Fruit fly (Drosophila melanogaster) whole organism, embryonic: ENCODE data around the gene mio.

ENCODE experiments used
- Atf6 ChIP-seq: fragments of 200-800 bp; sonication (Bioruptor generic); IDR thresholded peaks from 2 replicates; pipeline ENCODE4 v1.3.6; 2022; ENCODE audit warnings: missing biosample characterization, missing genetic modification characterization
- Bteb2 ChIP-seq: fragments of 200-800 bp; sonication (Bioruptor generic); optimal IDR thresholded peaks from 2 replicates; lab custom pipeline; 2016; ENCODE audit warnings: missing biosample characterization, missing genetic modification characterization
- CG11093 ChIP-seq: fragments of 200-800 bp; sonication (Bioruptor generic); IDR thresholded peaks from 3 replicates; pipeline ENCODE4 v1.3.6; 2022; ENCODE audit warnings: missing biosample characterization, missing genetic modification characterization
- CG11560 ChIP-seq: fragments of 200-800 bp; sonication (Bioruptor generic); IDR thresholded peaks from 3 replicates; pipeline ENCODE4 v1.3.6; 2022; ENCODE audit warnings: missing biosample characterization, missing genetic modification characterization
- CG11696 ChIP-seq: fragments of 200-800 bp; sonication (Bioruptor generic); IDR thresholded peaks from 2 replicates; pipeline ENCODE4 v1.3.6; 2022; ENCODE audit warnings: missing biosample characterization, missing genetic modification characterization
- CG12219 ChIP-seq: fragments of 200-800 bp; sonication (Bioruptor generic); optimal IDR thresholded peaks from 3 replicates; lab custom pipeline; 2018; ENCODE audit warnings: missing biosample characterization, mild to moderate bottlenecking, missing genetic modification characterization
- CG12299 ChIP-seq: fragments of 200-800 bp; sonication (Bioruptor generic); optimal IDR thresholded peaks from 2 replicates; lab custom pipeline; 2018; ENCODE audit warnings: missing biosample characterization, mild to moderate bottlenecking, missing genetic modification characterization
- CG1233 ChIP-seq: fragments of 200-800 bp; sonication (Bioruptor generic); optimal IDR thresholded peaks from 4 replicates; lab custom pipeline; 2018; ENCODE audit warnings: missing biosample characterization, mild to moderate bottlenecking, missing genetic modification characterization
- CG14667 ChIP-seq: fragments of 200-800 bp; sonication (Bioruptor generic); IDR thresholded peaks from 2 replicates; pipeline ENCODE4 v1.3.6; 2022; ENCODE audit warnings: missing biosample characterization, missing genetic modification characterization
- CG15269 ChIP-seq: fragments of 200-800 bp; sonication (Bioruptor generic); optimal IDR thresholded peaks from 2 replicates; lab custom pipeline; 2018; ENCODE audit warnings: missing biosample characterization, mild to moderate bottlenecking, missing genetic modification characterization, moderate library complexity
- CG17328 ChIP-seq: fragments of 200-800 bp; sonication (Bioruptor generic); IDR thresholded peaks from 2 replicates; pipeline ENCODE4 v1.3.6; 2022; ENCODE audit warnings: missing biosample characterization, missing genetic modification characterization
- CG17359 ChIP-seq: fragments of 200-800 bp; sonication (Bioruptor generic); optimal IDR thresholded peaks from 3 replicates; lab custom pipeline; 2018; ENCODE audit warnings: missing biosample characterization, mild to moderate bottlenecking, missing genetic modification characterization, moderate library complexity
- CG1792 ChIP-seq: fragments of 200-800 bp; sonication (Bioruptor generic); optimal IDR thresholded peaks from 2 replicates; lab custom pipeline; 2016; ENCODE audit warnings: missing biosample characterization, missing genetic modification characterization
- CG18476 ChIP-seq: fragments of 200-800 bp; sonication (Bioruptor generic); optimal IDR thresholded peaks from 2 replicates; lab custom pipeline; 2016; ENCODE audit warnings: missing biosample characterization, mild to moderate bottlenecking, missing genetic modification characterization
- CG3726 ChIP-seq: fragments of 200-800 bp; sonication (Bioruptor generic); IDR thresholded peaks from 3 replicates; pipeline ENCODE4, ENCODE4 v1.3.6; 2022; ENCODE audit warnings: missing biosample characterization, missing genetic modification characterization
- CG42726 ChIP-seq: fragments of 200-800 bp; sonication (Bioruptor generic); IDR thresholded peaks from 2 replicates; pipeline ENCODE4 v1.3.6; 2022; ENCODE audit warnings: missing biosample characterization, missing genetic modification characterization; ENCODE audit not compliant: partially characterized antibody
- CG4328 ChIP-seq: fragments of 200-800 bp; sonication (Bioruptor generic); optimal IDR thresholded peaks from 3 replicates; lab custom pipeline; 2017; ENCODE audit warnings: missing biosample characterization, missing genetic modification reagents, missing genetic modification characterization
- CG6175 ChIP-seq: fragments of 200-800 bp; sonication (Bioruptor generic); IDR thresholded peaks from 3 replicates; pipeline ENCODE4 v1.3.6; 2022; ENCODE audit warnings: missing biosample characterization, missing genetic modification characterization
- CG6791 ChIP-seq: fragments of 200-800 bp; sonication (Bioruptor generic); IDR thresholded peaks from 3 replicates; pipeline ENCODE4 v1.3.6; 2022; ENCODE audit warnings: missing biosample characterization, missing genetic modification characterization; ENCODE audit not compliant: partially characterized antibody
- CG6854 ChIP-seq: fragments of 200-800 bp; sonication (Bioruptor generic); optimal IDR thresholded peaks from 3 replicates; lab custom pipeline; 2017; ENCODE audit warnings: missing biosample characterization, mild to moderate bottlenecking, missing genetic modification characterization
- CG7372 ChIP-seq: fragments of 200-800 bp; sonication (Bioruptor generic); IDR thresholded peaks from 2 replicates; pipeline ENCODE4 v1.3.6; 2022; ENCODE audit warnings: missing biosample characterization, missing genetic modification characterization
- CG9797 ChIP-seq: fragments of 200-800 bp; sonication (Bioruptor generic); optimal IDR thresholded peaks from 3 replicates; lab custom pipeline; 2018; ENCODE audit warnings: missing biosample characterization, mild to moderate bottlenecking, missing genetic modification characterization
- Camta ChIP-seq: fragments of 200-800 bp; sonication (Bioruptor generic); optimal IDR thresholded peaks from 2 replicates; lab custom pipeline; 2016; ENCODE audit warnings: missing biosample characterization, missing genetic modification characterization
- Deaf1 ChIP-seq: fragments of 200-800 bp; optimal IDR thresholded peaks from 3 replicates; lab custom pipeline; 2019; ENCODE audit warnings: missing biosample characterization, mild to moderate bottlenecking, missing genetic modification characterization, moderate library complexity
- Dip3 ChIP-seq: fragments of 200-800 bp; sonication (Bioruptor generic); optimal IDR thresholded peaks from 3 replicates; lab custom pipeline; 2016; ENCODE audit warnings: missing biosample characterization, missing genetic modification characterization
- Fer1 ChIP-seq: fragments of 200-800 bp; sonication (Bioruptor generic); optimal IDR thresholded peaks from 2 replicates; lab custom pipeline; 2017; ENCODE audit warnings: missing biosample characterization, mild to moderate bottlenecking, missing genetic modification characterization
- Fer2 ChIP-seq: fragments of 200-800 bp; sonication (Bioruptor generic); optimal IDR thresholded peaks from 2 replicates; lab custom pipeline; 2018; ENCODE audit warnings: missing biosample characterization, mild to moderate bottlenecking, missing genetic modification characterization, moderate library complexity
- HmgZ ChIP-seq: fragments of 200-800 bp; sonication (Bioruptor generic); optimal IDR thresholded peaks from 2 replicates; lab custom pipeline; 2018; ENCODE audit warnings: missing biosample characterization, mild to moderate bottlenecking, missing genetic modification characterization
- Hmx ChIP-seq: fragments of 200-800 bp; sonication (Bioruptor generic); optimal IDR thresholded peaks from 2 replicates; lab custom pipeline; 2016; ENCODE audit warnings: missing biosample characterization, missing genetic modification characterization
- Lpt ChIP-seq: fragments of >200 bp; optimal IDR thresholded peaks from 2 replicates; lab custom pipeline; 2018; ENCODE audit warnings: missing biosample characterization, missing genetic modification characterization
- Max ChIP-seq: fragments of 200-800 bp; sonication (Bioruptor generic); optimal IDR thresholded peaks from 2 replicates; lab custom pipeline; 2016; ENCODE audit warnings: missing biosample characterization, mild to moderate bottlenecking, missing genetic modification characterization
- Side ChIP-seq: fragments of 200-800 bp; sonication (Bioruptor generic); optimal IDR thresholded peaks from 2 replicates; lab custom pipeline; 2016; ENCODE audit warnings: missing biosample characterization, missing genetic modification characterization
- cg ChIP-seq: fragments of 200-800 bp; sonication (Bioruptor generic); optimal IDR thresholded peaks from 3 replicates; lab custom pipeline; 2019; ENCODE audit warnings: missing biosample characterization, mild to moderate bottlenecking, missing genetic modification characterization, moderate library complexity
- dan ChIP-seq: fragments of 200-800 bp; sonication (Bioruptor generic); IDR thresholded peaks from 2 replicates; pipeline ENCODE4 v1.3.6; 2022; ENCODE audit warnings: missing biosample characterization, missing genetic modification characterization
- danr ChIP-seq: fragments of 200-800 bp; sonication (Bioruptor generic); IDR thresholded peaks from 2 replicates; pipeline ENCODE4 v1.3.6; 2022; ENCODE audit warnings: missing biosample characterization, missing genetic modification characterization
- dimm ChIP-seq: fragments of 200-800 bp; sonication (Bioruptor generic); IDR thresholded peaks from 2 replicates; pipeline ENCODE4 v1.3.6; 2022; ENCODE audit warnings: missing biosample characterization, missing genetic modification characterization
- dm ChIP-seq: fragments of 200-800 bp; sonication (Bioruptor generic); optimal IDR thresholded peaks from 3 replicates; lab custom pipeline; 2016; ENCODE audit warnings: missing biosample characterization, missing genetic modification characterization
- ems ChIP-seq: fragments of 200-800 bp; sonication (Bioruptor generic); optimal IDR thresholded peaks from 3 replicates; lab custom pipeline; 2016; ENCODE audit warnings: missing biosample characterization, missing genetic modification characterization
- eyg ChIP-seq: fragments of 200-800 bp; sonication (Bioruptor generic); optimal IDR thresholded peaks from 3 replicates; lab custom pipeline; 2016; ENCODE audit warnings: missing biosample characterization, missing genetic modification characterization
- p53 ChIP-seq: fragments of 200-800 bp; sonication (Bioruptor generic); optimal IDR thresholded peaks from 2 replicates; lab custom pipeline; 2016; ENCODE audit warnings: missing biosample characterization, missing genetic modification characterization
- prd ChIP-seq, 3 experiments: fragments of >200 bp in 2 of 3; fragments of 200-800 bp in 1 of 3; sonication (Bioruptor generic) in 1 of 3; optimal IDR thresholded peaks in 2 of 3; IDR thresholded peaks in 1 of 3; 2 replicates in 2 of 3; 3 replicates in 1 of 3; pipeline versions ENCODE4 v1.3.6 to Lab custom; 2017 to 2022; ENCODE audit warnings: missing biosample characterization in 1 of 3, missing genetic modification characterization in 1 of 3
- pzg ChIP-seq: fragments of 200-800 bp; sonication (Bioruptor generic); optimal IDR thresholded peaks from 3 replicates; lab custom pipeline; 2018; ENCODE audit warnings: missing biosample characterization, mild to moderate bottlenecking, missing genetic modification characterization, moderate library complexity
- salm ChIP-seq: fragments of 200-800 bp; sonication (Bioruptor generic); optimal IDR thresholded peaks from 2 replicates; lab custom pipeline; 2018; ENCODE audit warnings: missing biosample characterization, mild to moderate bottlenecking, missing genetic modification characterization
- sc ChIP-seq, 3 experiments: fragments of >200 bp in 2 of 3; fragments of 200-800 bp in 1 of 3; sonication (Bioruptor generic) in 1 of 3; optimal IDR thresholded peaks; 2 replicates in 2 of 3; 3 replicates in 1 of 3; lab custom pipeline; 2017; ENCODE audit warnings: mild to moderate bottlenecking in 1 of 3, missing biosample characterization in 1 of 3, missing genetic modification characterization in 1 of 3, missing genetic modification reagents in 1 of 3
- shn ChIP-seq: fragments of 200-800 bp; sonication (Bioruptor generic); optimal IDR thresholded peaks from 3 replicates; lab custom pipeline; 2016; ENCODE audit warnings: missing biosample characterization, missing genetic modification characterization
- sisA ChIP-seq: fragments of 200-800 bp; sonication (Bioruptor generic); IDR thresholded peaks from 2 replicates; pipeline ENCODE4 v1.3.6; 2022; ENCODE audit warnings: missing biosample characterization, missing genetic modification characterization
- sqz ChIP-seq: fragments of 200-800 bp; sonication (Bioruptor generic); optimal IDR thresholded peaks from 3 replicates; lab custom pipeline; 2018; ENCODE audit warnings: missing biosample characterization, mild to moderate bottlenecking, missing genetic modification characterization
- ssp ChIP-seq: fragments of 200-800 bp; sonication (Bioruptor generic); IDR thresholded peaks from 2 replicates; pipeline ENCODE4 v1.3.6; 2022; ENCODE audit warnings: missing biosample characterization, missing genetic modification characterization
- tll ChIP-seq, 2 experiments: fragments of 200-800 bp in 1 of 2; fragments of >200 bp in 1 of 2; sonication (Bioruptor generic) in 1 of 2; optimal IDR thresholded peaks; 2 replicates each; lab custom pipeline; 2017 to 2019; ENCODE audit warnings: missing biosample characterization in 2 of 2, missing genetic modification characterization in 2 of 2, mild to moderate bottlenecking in 1 of 2, moderate library complexity in 1 of 2
- zfh1 ChIP-seq: fragments of 200-800 bp; sonication (Bioruptor generic); IDR thresholded peaks from 3 replicates; pipeline ENCODE4 v1.3.6; 2022; ENCODE audit warnings: missing biosample characterization, missing genetic modification characterization

mio gene

dm6 chr2L:2179366-2179765 lies 37.7 kb upstream of the mio start (continued):
- TF ChIP-seq CG6854 (GFP tag; lab: Kevin White, UChicago) (no peak), sisA (GFP tag; lab: Robert Waterston, UW) (peak; percentile 81), CG14667 (GFP tag; lab: Robert Waterston, UW) (peak; percentile 58), dimm (GFP tag; lab: Robert Waterston, UW) (0 out of 2 replicates have a peak, but pooled peaks have one; percentile 3), Hmx (GFP tag; lab: Kevin White, UChicago) (no peak), CG4328 (GFP tag; lab: Kevin White, UChicago) (peak; percentile 23), Side (peak; percentile 74), CG11093 (GFP tag; lab: Robert Waterston, UW) (peak; percentile 61; the same call in 1 of the 3 replicates), salm (tag; lab: Kevin White, UChicago) (peak; percentile 72), p53 (GFP tag; lab: Kevin White, UChicago) (peak; percentile 58), CG18476 (peak; percentile 48), ems (GFP tag; lab: Kevin White, UChicago) (peak; percentile 56), sc (optimal IDR thresholded peaks at IDR 0.05; lab: Kevin White, UChicago) (no peak), sc (GFP tag; optimal IDR thresholded peaks at IDR 0.05; lab: Kevin White, UChicago) (peak; percentile 44), CG15269 (tag; lab: Kevin White, UChicago) (peak; percentile 82), Atf6 (GFP tag; lab: Robert Waterston, UW) (peak; percentile 76), CG6175 (GFP tag; lab: Robert Waterston, UW) (0 out of 3 replicates have a peak, but pooled peaks have one; percentile 48), CG11560 (peak; percentile 57; the same call in 1 of the 3 replicates), CG17328 (no peak), Fer2 (tag; lab: Kevin White, UChicago) (peak; percentile 20), Deaf1 (tag; lab: Kevin White, UChicago) (peak; percentile 16), Lpt (GFP tag; lab: Kevin White, UChicago) (no peak), zfh1 (GFP tag; lab: Robert Waterston, UW) (peak; percentile 62; the same call in 2 of the 3 replicates), Bteb2 (peak; percentile 60), dm (GFP tag; lab: Kevin White, UChicago) (peak; percentile 28), CG3726 (GFP tag; lab: Robert Waterston, UW) (no peak), CG1233 (GFP tag; lab: Kevin White, UChicago) (peak; percentile 68), shn (GFP tag; lab: Kevin White, UChicago) (peak; percentile 86), pzg (GFP tag; lab: Kevin White, UChicago) (no peak), HmgZ (peak; percentile 81), Fer1 (GFP tag; lab: Kevin White, UChicago) (peak; percentile 66), danr (peak; percentile 59; the same call in 1 of the 2 replicates), prd (optimal IDR thresholded peaks at IDR 0.05; lab: Kevin White, UChicago) (no peak), prd (GFP tag; IDR thresholded peaks at IDR 0.05; lab: Robert Waterston, UW) (peak; percentile 81), eyg (GFP tag; lab: Kevin White, UChicago) (peak; percentile 57), CG7372 (peak; percentile 52; the same call in 1 of the 2 replicates), cg (GFP tag; lab: Kevin White, UChicago) (no peak), CG1792 (peak; percentile 69), CG9797 (GFP tag; lab: Kevin White, UChicago) (no peak), CG17359 (tag; lab: Kevin White, UChicago) (peak; percentile 80), ssp (peak; percentile 49), sqz (GFP tag; lab: Kevin White, UChicago) (no peak), Dip3 (peak; percentile 78), dan (GFP tag; lab: Robert Waterston, UW) (no peak), CG12299 (tag; lab: Kevin White, UChicago) (peak; percentile 40), Max (GFP tag; lab: Kevin White, UChicago) (peak; percentile 7), tll (GFP tag; optimal IDR thresholded peaks at IDR 0.05; lab: Kevin White, UChicago) (no peak), CG6791 (GFP tag; lab: Robert Waterston, UW) (no peak), CG11696 (GFP tag; lab: Robert Waterston, UW) (no peak; the same call in 1 of the 2 replicates), CG42726 (no peak), CG12219 (GFP tag; lab: Kevin White, UChicago) (peak; percentile 71), Camta (GFP tag; lab: Kevin White, UChicago) (peak; percentile 45)
